Fruit fly (Drosophila melanogaster): ENCODE measurements around the gene CG7017.

CG7017 gene

dm6 chr3L:20198138-20198559, 13.8 kb downstream of the CG7017 start, which contains the start of gene CG42674 (continued):
- no peak for TF ChIP-seq Rx (GFP tag; IDR thresholded peaks at IDR 0.05)
- peak; percentile 10 for TF ChIP-seq ftz-f1 (GFP tag; optimal IDR thresholded peaks at IDR 0.05)
- TF ChIP-seq Hmr (GFP tag; optimal IDR thresholded peaks at IDR 0.05): no peak
- peak; percentile 64 for TF ChIP-seq CG18011 (GFP tag; optimal IDR thresholded peaks at IDR 0.05)
- TF ChIP-seq CG9797 (GFP tag; optimal IDR thresholded peaks at IDR 0.05): no peak
- TF ChIP-seq CG11247 (GFP tag; IDR thresholded peaks at IDR 0.05): no peak
- TF ChIP-seq Rfx (GFP tag; IDR thresholded peaks at IDR 0.05): peak; percentile 38; the same call in 1 of the 2 replicates
- TF ChIP-seq ara (GFP tag; IDR thresholded peaks at IDR 0.05): no peak
- TF ChIP-seq CG4404 (GFP tag; IDR thresholded peaks at IDR 0.05): no peak
- TF ChIP-seq CG12942 (GFP tag; optimal IDR thresholded peaks at IDR 0.05): no peak
- TF ChIP-seq CG31388 (GFP tag; optimal IDR thresholded peaks at IDR 0.05): no peak
- TF ChIP-seq CG11504 (tag; optimal IDR thresholded peaks at IDR 0.05): peak; percentile 60
- TF ChIP-seq CG16779 (GFP tag; IDR thresholded peaks at IDR 0.05): no peak
- peak; percentile 75 to 77 for TF ChIP-seq Trl (optimal IDR thresholded peaks at IDR 0.05)
- no peak for TF ChIP-seq Trl (GFP tag; optimal IDR thresholded peaks at IDR 0.05)
- no peak for TF ChIP-seq vvl (GFP tag; IDR thresholded peaks at IDR 0.05)
- peak; percentile 60 for TF ChIP-seq CG15601 (tag; optimal IDR thresholded peaks at IDR 0.05)
- TF ChIP-seq Fer1 (GFP tag; optimal IDR thresholded peaks at IDR 0.05): peak; percentile 2
- TF ChIP-seq otp (GFP tag; IDR thresholded peaks at IDR 0.05): 0 out of 3 replicates have a peak, but pooled peaks have one; percentile 37
- 0 out of 2 replicates have a peak, but pooled peaks have one; percentile 15 for TF ChIP-seq CG32532 (GFP tag; IDR thresholded peaks at IDR 0.05)
- TF ChIP-seq CG10979 (tag; optimal IDR thresholded peaks at IDR 0.05): no peak
- no peak for TF ChIP-seq stwl (tag; optimal IDR thresholded peaks at IDR 0.05)
- no peak for TF ChIP-seq CG10366 (GFP tag; IDR thresholded peaks at IDR 0.05)
- no peak for TF ChIP-seq CG7745 (tag; optimal IDR thresholded peaks at IDR 0.05)
- TF ChIP-seq lov (optimal IDR thresholded peaks at IDR 0.05): no peak
- TF ChIP-seq lov (GFP tag; IDR thresholded peaks at IDR 0.05): no peak
- no peak for TF ChIP-seq sima (GFP tag; optimal IDR thresholded peaks at IDR 0.05)
- TF ChIP-seq CG7987 (GFP tag; optimal IDR thresholded peaks at IDR 0.05): peak; percentile 3
- TF ChIP-seq gcm (GFP tag; optimal IDR thresholded peaks at IDR 0.05): no peak
- no peak for TF ChIP-seq Sin3A (optimal IDR thresholded peaks at IDR 0.05)
- TF ChIP-seq Antp (GFP tag; optimal IDR thresholded peaks at IDR 0.05): no peak
- TF ChIP-seq CG3838 (GFP tag; optimal IDR thresholded peaks at IDR 0.05): no peak
- no peak for TF ChIP-seq HLHmδ (GFP tag; optimal IDR thresholded peaks at IDR 0.05)
- TF ChIP-seq Fer3 (tag; optimal IDR thresholded peaks at IDR 0.05): no peak
- TF ChIP-seq Nf-YB (GFP tag; optimal IDR thresholded peaks at IDR 0.05): no peak
- no peak for TF ChIP-seq usp (GFP tag; optimal IDR thresholded peaks at IDR 0.05)
- TF ChIP-seq dm (GFP tag; optimal IDR thresholded peaks at IDR 0.05): no peak
- TF ChIP-seq Atf-2 (GFP tag; optimal IDR thresholded peaks at IDR 0.05): no peak
- TF ChIP-seq CG3281 (GFP tag; optimal IDR thresholded peaks at IDR 0.05): peak; percentile 23
- no peak for TF ChIP-seq sc (optimal IDR thresholded peaks at IDR 0.05)
- no peak for TF ChIP-seq sc (GFP tag; optimal IDR thresholded peaks at IDR 0.05)
- TF ChIP-seq pita (GFP tag; optimal IDR thresholded peaks at IDR 0.05): no peak
- no peak for TF ChIP-seq CG1647 (GFP tag; optimal IDR thresholded peaks at IDR 0.05)
- no peak for TF ChIP-seq Gsc (GFP tag; IDR thresholded peaks at IDR 0.05)
- TF ChIP-seq CG9932 (GFP tag; IDR thresholded peaks at IDR 0.05): no peak
- no peak for TF ChIP-seq cas (GFP tag; IDR thresholded peaks at IDR 0.05)
- no peak for TF ChIP-seq CTCF (GFP tag; optimal IDR thresholded peaks at IDR 0.05)
- TF ChIP-seq Doc3 (GFP tag; IDR thresholded peaks at IDR 0.05; ENCODE audit: partially characterized antibody): no peak
- TF ChIP-seq CG3407 (GFP tag; optimal IDR thresholded peaks at IDR 0.05): no peak
- no peak for TF ChIP-seq mirr (GFP tag; optimal IDR thresholded peaks at IDR 0.05)
- no peak for TF ChIP-seq CG6791 (GFP tag; IDR thresholded peaks at IDR 0.05; ENCODE audit: partially characterized antibody)
- no peak for TF ChIP-seq crc (GFP tag; optimal IDR thresholded peaks at IDR 0.05)
- TF ChIP-seq Sox102F (GFP tag; optimal IDR thresholded peaks at IDR 0.05): no peak
- no peak for TF ChIP-seq lbe (GFP tag; optimal IDR thresholded peaks at IDR 0.05)

Data from whole organism, embryonic.